Worm (Caenorhabditis elegans): Measurements from ENCODE around the gene ZK262.20.

- no peak for TF ChIP-seq aly-2 (tag; optimal IDR thresholded peaks at IDR 0.05)
- no peak for TF ChIP-seq egl-27 (tag; optimal IDR thresholded peaks at IDR 0.05)
- TF ChIP-seq mml-1 (tag; optimal IDR thresholded peaks at IDR 0.05): no peak
- TF ChIP-seq unc-39 (tag; optimal IDR thresholded peaks at IDR 0.05): no peak
- TF ChIP-seq sea-2 (GFP tag; optimal IDR thresholded peaks at IDR 0.05): no peak
- no peak for TF ChIP-seq mdl-1 (tag; optimal IDR thresholded peaks at IDR 0.05)
- TF ChIP-seq nhr-25 (tag; optimal IDR thresholded peaks at IDR 0.05): no peak
- no peak for TF ChIP-seq elt-3 (tag; optimal IDR thresholded peaks at IDR 0.05)
- TF ChIP-seq nhr-12 (tag; optimal IDR thresholded peaks at IDR 0.05): no peak
- TF ChIP-seq fos-1 (tag; optimal IDR thresholded peaks at IDR 0.05): no peak
Observed at ce11 chrV:18476090-18476489, 41.2 kb upstream of the ZK262.20 start, which contains the start of gene srh-179.
